Worm (Caenorhabditis elegans) whole organism, L2 larva: ENCODE data around the gene nhl-2.

Source experiments
- C34F6.9 ChIP-seq: fragments of 150-350 bp; optimal IDR thresholded peaks from 2 replicates; lab custom pipeline; 2014; ENCODE audit warnings: missing biosample characterization, missing genetic modification characterization
- F13H6.1 ChIP-seq: sonication (generic microtip); optimal IDR thresholded peaks from 2 replicates; lab custom pipeline; 2016; ENCODE audit warnings: missing genetic modification characterization, missing compliant biosample characterization
- R02D3.7 ChIP-seq: fragments of 150-350 bp; optimal IDR thresholded peaks from 2 replicates; lab custom pipeline; 2014; ENCODE audit warnings: missing biosample characterization, missing genetic modification characterization
- Y55F3AM.14 ChIP-seq: fragments of 200-800 bp; sonication (Bioruptor generic); optimal IDR thresholded peaks from 2 replicates; lab custom pipeline; 2018; ENCODE audit warnings: mild to moderate bottlenecking, missing genetic modification characterization, missing compliant biosample characterization
- ZK546.5 ChIP-seq: sonication (generic microtip); optimal IDR thresholded peaks from 2 replicates; lab custom pipeline; 2017; ENCODE audit warnings: missing biosample characterization, missing genetic modification characterization
- alr-1 ChIP-seq: fragments of 150-350 bp; optimal IDR thresholded peaks from 2 replicates; lab custom pipeline; 2014; ENCODE audit warnings: missing biosample characterization, missing genetic modification characterization
- aly-2 ChIP-seq: fragments of 150-350 bp; optimal IDR thresholded peaks from 2 replicates; lab custom pipeline; 2014; ENCODE audit warnings: missing biosample characterization, missing genetic modification characterization
- ama-1 ChIP-seq: fragments of 150-350 bp; optimal IDR thresholded peaks from 2 replicates; lab custom pipeline; 2018; ENCODE audit warnings: inconsistent platforms
- blmp-1 ChIP-seq: sonication (generic microtip); optimal IDR thresholded peaks from 2 replicates; lab custom pipeline; 2017; ENCODE audit warnings: missing genetic modification characterization, mild to moderate bottlenecking, missing compliant biosample characterization, antibody characterized with exemption, moderate library complexity; ENCODE audit not compliant: insufficient read depth
- ceh-16 ChIP-seq: fragments of 150-350 bp; optimal IDR thresholded peaks from 2 replicates; lab custom pipeline; 2014; ENCODE audit warnings: missing biosample characterization, missing genetic modification characterization
- ceh-82 ChIP-seq: fragments of 150-350 bp; optimal IDR thresholded peaks from 2 replicates; lab custom pipeline; 2014; ENCODE audit warnings: missing biosample characterization, missing genetic modification characterization
- crh-2 ChIP-seq: sonication (generic microtip); optimal IDR thresholded peaks from 2 replicates; lab custom pipeline; 2017; ENCODE audit warnings: missing biosample characterization, missing genetic modification characterization
- dmd-4 ChIP-seq: sonication (generic microtip); optimal IDR thresholded peaks from 2 replicates; lab custom pipeline; 2017; ENCODE audit warnings: missing biosample characterization, missing genetic modification characterization
- egl-27 ChIP-seq: sonication (generic microtip); optimal IDR thresholded peaks from 3 replicates; lab custom pipeline; 2017; ENCODE audit warnings: missing biosample characterization, missing genetic modification reagents, missing genetic modification characterization
- elt-1 ChIP-seq: fragments of 150-350 bp; optimal IDR thresholded peaks from 2 replicates; lab custom pipeline; 2014; ENCODE audit warnings: missing biosample characterization, missing genetic modification characterization
- elt-3 ChIP-seq: sonication (generic microtip); optimal IDR thresholded peaks from 2 replicates; lab custom pipeline; 2017; ENCODE audit warnings: missing biosample characterization, missing genetic modification characterization
- fos-1 ChIP-seq: fragments of 150-350 bp; optimal IDR thresholded peaks from 2 replicates; lab custom pipeline; 2014; ENCODE audit warnings: missing biosample characterization, missing genetic modification characterization
- gmeb-1 ChIP-seq: fragments of 150-350 bp; optimal IDR thresholded peaks from 2 replicates; lab custom pipeline; 2014; ENCODE audit warnings: missing biosample characterization, missing genetic modification characterization
- lin-11 ChIP-seq: fragments of 150-350 bp; sonication (generic microtip); optimal IDR thresholded peaks from 2 replicates; lab custom pipeline; 2014; ENCODE audit warnings: missing biosample characterization, missing genetic modification characterization, inconsistent platforms, mixed read lengths
- lin-13 ChIP-seq: fragments of 150-350 bp; optimal IDR thresholded peaks from 2 replicates; lab custom pipeline; 2014; ENCODE audit warnings: missing biosample characterization, missing genetic modification reagents, missing genetic modification characterization
- lin-39 ChIP-seq: fragments of 150-350 bp; optimal IDR thresholded peaks from 2 replicates; lab custom pipeline; 2014; ENCODE audit warnings: missing biosample characterization, missing genetic modification reagents, missing genetic modification characterization
- lsy-2 ChIP-seq, 2 experiments: fragments of 150-350 bp in 1 of 2; sonication (generic microtip) in 1 of 2; optimal IDR thresholded peaks; 2 replicates each; lab custom pipeline; 2014 to 2017; ENCODE audit warnings: missing biosample characterization in 2 of 2, missing genetic modification characterization in 2 of 2
- mab-5 ChIP-seq: fragments of 150-350 bp; optimal IDR thresholded peaks from 2 replicates; lab custom pipeline; 2014; ENCODE audit warnings: missing biosample characterization, missing genetic modification characterization
- mbf-1 ChIP-seq: sonication (generic microtip); optimal IDR thresholded peaks from 2 replicates; lab custom pipeline; 2017; ENCODE audit warnings: missing biosample characterization, missing genetic modification characterization
- mdl-1 ChIP-seq, 2 experiments: fragments of 150-350 bp in 1 of 2; sonication (generic microtip) in 1 of 2; optimal IDR thresholded peaks; 2 replicates each; lab custom pipeline; 2017; ENCODE audit warnings: missing biosample characterization in 2 of 2, missing genetic modification characterization in 2 of 2
- nhr-10 ChIP-seq: sonication (generic microtip); optimal IDR thresholded peaks from 2 replicates; lab custom pipeline; 2017; ENCODE audit warnings: missing biosample characterization, missing genetic modification characterization
- nhr-11 ChIP-seq: fragments of 150-350 bp; optimal IDR thresholded peaks from 2 replicates; lab custom pipeline; 2014; ENCODE audit warnings: missing biosample characterization, missing genetic modification characterization
- nhr-12 ChIP-seq: fragments of 150-350 bp; optimal IDR thresholded peaks from 2 replicates; lab custom pipeline; 2014; ENCODE audit warnings: missing biosample characterization, missing genetic modification characterization
- nhr-129 ChIP-seq: fragments of 150-350 bp; optimal IDR thresholded peaks from 2 replicates; lab custom pipeline; 2014; ENCODE audit warnings: missing biosample characterization, missing genetic modification characterization
- nhr-21 ChIP-seq: fragments of 150-350 bp; optimal IDR thresholded peaks from 2 replicates; lab custom pipeline; 2014; ENCODE audit warnings: missing biosample characterization, missing genetic modification characterization
- nhr-23 ChIP-seq: fragments of 150-350 bp; optimal IDR thresholded peaks from 2 replicates; lab custom pipeline; 2014; ENCODE audit warnings: missing biosample characterization, missing genetic modification reagents, missing genetic modification characterization
- nhr-237 ChIP-seq: fragments of 150-350 bp; optimal IDR thresholded peaks from 2 replicates; lab custom pipeline; 2014; ENCODE audit warnings: missing biosample characterization, missing genetic modification characterization
- nhr-25 ChIP-seq: fragments of 150-350 bp; sonication (generic microtip); optimal IDR thresholded peaks from 3 replicates; lab custom pipeline; 2014; ENCODE audit warnings: missing biosample characterization, missing genetic modification characterization
- nhr-6 ChIP-seq: fragments of 150-350 bp; optimal IDR thresholded peaks from 2 replicates; lab custom pipeline; 2014; ENCODE audit warnings: missing biosample characterization, missing genetic modification characterization
- nhr-77 ChIP-seq: fragments of 150-350 bp; optimal IDR thresholded peaks from 2 replicates; lab custom pipeline; 2014; ENCODE audit warnings: missing biosample characterization, missing genetic modification characterization
- peb-1 ChIP-seq: fragments of 150-350 bp; optimal IDR thresholded peaks from 2 replicates; lab custom pipeline; 2014; ENCODE audit warnings: missing biosample characterization, missing genetic modification characterization
- sem-4 ChIP-seq: fragments of 150-350 bp; optimal IDR thresholded peaks from 2 replicates; lab custom pipeline; 2014; ENCODE audit warnings: missing biosample characterization, missing genetic modification reagents, missing genetic modification characterization
- skn-1 ChIP-seq: sonication (generic microtip); optimal IDR thresholded peaks from 2 replicates; lab custom pipeline; 2017; ENCODE audit warnings: missing biosample characterization, missing genetic modification characterization
- sma-3 ChIP-seq: sonication (generic microtip); optimal IDR thresholded peaks from 2 replicates; lab custom pipeline; 2016; ENCODE audit warnings: missing genetic modification reagents, missing genetic modification characterization, missing compliant biosample characterization
- sma-9 ChIP-seq, 2 experiments: fragments of 150-350 bp in 1 of 2; sonication (generic microtip) in 1 of 2; optimal IDR thresholded peaks; 2 replicates each; lab custom pipeline; 2014 to 2016; ENCODE audit warnings: missing genetic modification characterization in 2 of 2, mild to moderate bottlenecking in 1 of 2, missing biosample characterization in 1 of 2, missing compliant biosample characterization in 1 of 2, missing genetic modification reagents in 1 of 2, moderate library complexity in 1 of 2
- snpc-4 ChIP-seq: fragments of 150-350 bp; optimal IDR thresholded peaks from 2 replicates; lab custom pipeline; 2014; ENCODE audit warnings: missing biosample characterization, missing genetic modification characterization
- unc-39 ChIP-seq: fragments of 150-350 bp; optimal IDR thresholded peaks from 2 replicates; lab custom pipeline; 2014; ENCODE audit warnings: missing biosample characterization, missing genetic modification characterization
- unc-55 ChIP-seq: fragments of 150-350 bp; sonication (generic microtip); optimal IDR thresholded peaks from 3 replicates; lab custom pipeline; 2014; ENCODE audit warnings: missing biosample characterization, missing genetic modification reagents, missing genetic modification characterization
- unc-62 ChIP-seq: fragments of 150-350 bp; optimal IDR thresholded peaks from 2 replicates; lab custom pipeline; 2014; ENCODE audit warnings: missing biosample characterization, missing genetic modification reagents, missing genetic modification characterization
- zag-1 ChIP-seq: fragments of 150-350 bp; optimal IDR thresholded peaks from 2 replicates; lab custom pipeline; 2014; ENCODE audit warnings: missing biosample characterization, missing genetic modification characterization
- ztf-1 ChIP-seq: fragments of 200-800 bp; sonication (Bioruptor generic); conservative IDR thresholded peaks from 2 replicates; pipeline ENCODE4 v1.3.6; 2022; ENCODE audit warnings: missing genetic modification characterization, missing compliant biosample characterization
- ztf-11 ChIP-seq: sonication (generic microtip); optimal IDR thresholded peaks from 2 replicates; lab custom pipeline; 2017; ENCODE audit warnings: missing biosample characterization, missing genetic modification characterization
- ztf-4 ChIP-seq: fragments of 150-350 bp; optimal IDR thresholded peaks from 2 replicates; lab custom pipeline; 2014; ENCODE audit warnings: missing biosample characterization, missing genetic modification characterization

nhl-2 gene

ce11 chrIII:4900260-4900659, 1.4 kb upstream of the nhl-2 start, which contains the start of gene tag-340:
TSS of gene tag-340 (plus strand) at chrIII:4900508.
- no peak for TF ChIP-seq sma-9 (GFP tag; optimal IDR thresholded peaks at IDR 0.05; lab: Kevin White, UChicago)
- TF ChIP-seq sma-9 (tag; optimal IDR thresholded peaks at IDR 0.05; lab: Kevin White, UChicago): no peak
- no peak for TF ChIP-seq egl-27 (tag; lab: Kevin White, UChicago)
- no peak for TF ChIP-seq lin-39 (tag; lab: Kevin White, UChicago)
- peak; percentile 28 for TF ChIP-seq fos-1 (tag; lab: Kevin White, UChicago)

ce11 chrIII:4899728-4900127, 843 bp upstream of the nhl-2 start:
- TF ChIP-seq egl-27 (tag; lab: Kevin White, UChicago) (peak; percentile 98), gmeb-1 (tag; lab: Kevin White, UChicago) (peak; percentile 93), elt-3 (tag; lab: Kevin White, UChicago) (no peak), C34F6.9 (tag; lab: Kevin White, UChicago) (peak; percentile 99), dmd-4 (peak; percentile 68), ztf-11 (tag; lab: Kevin White, UChicago) (no peak), peb-1 (tag; lab: Kevin White, UChicago) (peak; percentile 41), alr-1 (peak; percentile 67), ztf-4 (tag; lab: Kevin White, UChicago) (peak; percentile 99), F13H6.1 (peak; percentile 100), crh-2 (tag; lab: Kevin White, UChicago) (peak; percentile 99), nhr-11 (tag; lab: Kevin White, UChicago) (no peak), nhr-25 (tag; lab: Kevin White, UChicago) (peak; percentile 99), snpc-4 (tag; lab: Kevin White, UChicago) (peak; percentile 89), nhr-237 (tag; lab: Kevin White, UChicago) (peak; percentile 87), unc-62 (GFP tag; lab: Kevin White, UChicago) (peak; percentile 95), lin-39 (tag; lab: Kevin White, UChicago) (peak; percentile 77), ama-1 (lab: Kevin White, UChicago) (peak; percentile 36), ztf-1 (GFP tag; lab: Robert Waterston, UW) (0 out of 2 replicates have a peak, but pooled peaks have one; percentile 58), ZK546.5 (tag; lab: Kevin White, UChicago) (peak; percentile 88), nhr-6 (tag; lab: Kevin White, UChicago) (peak; percentile 97), nhr-77 (tag; lab: Kevin White, UChicago) (peak; percentile 89), unc-39 (tag; lab: Kevin White, UChicago) (no peak), sma-9 (GFP tag; optimal IDR thresholded peaks at IDR 0.05; lab: Kevin White, UChicago) (peak; percentile 99), sma-9 (tag; optimal IDR thresholded peaks at IDR 0.05; lab: Kevin White, UChicago) (no peak), nhr-129 (tag; lab: Kevin White, UChicago) (peak; percentile 99), mdl-1 (tag; optimal IDR thresholded peaks at IDR 0.05; lab: Kevin White, UChicago) (peak; percentile 94 to 99), nhr-23 (tag; lab: Kevin White, UChicago) (no peak), elt-1 (peak; percentile 19), sem-4 (tag; lab: Kevin White, UChicago) (peak; percentile 99), zag-1 (tag; lab: Kevin White, UChicago) (peak; percentile 98), nhr-21 (tag; lab: Kevin White, UChicago) (peak; percentile 99), lin-11 (tag; lab: Kevin White, UChicago) (peak; percentile 99), mab-5 (tag; lab: Kevin White, UChicago) (peak; percentile 96), nhr-12 (tag; lab: Kevin White, UChicago) (peak; percentile 65), aly-2 (tag; lab: Kevin White, UChicago) (no peak), ceh-82 (peak; percentile 92), lin-13 (GFP tag; lab: Kevin White, UChicago) (peak; percentile 98), mbf-1 (tag; lab: Kevin White, UChicago) (no peak), ceh-16 (tag; lab: Kevin White, UChicago) (peak; percentile 99), blmp-1 (peak; percentile 99), unc-55 (GFP tag; lab: Kevin White, UChicago) (peak; percentile 99), fos-1 (tag; lab: Kevin White, UChicago) (peak; percentile 100), R02D3.7 (tag; lab: Kevin White, UChicago) (peak; percentile 69), lsy-2 (tag; optimal IDR thresholded peaks at IDR 0.05; lab: Kevin White, UChicago) (peak; percentile 94 to 97), Y55F3AM.14 (GFP tag; lab: Kevin White, UChicago) (peak; percentile 99), skn-1 (tag; lab: Kevin White, UChicago) (peak; percentile 41), sma-3 (peak; percentile 100), nhr-10 (peak; percentile 86)
- TF ChIP-seq, all 48 proteins: peak for 41
